Worm (Caenorhabditis elegans) whole organism, mixed stage, embryonic: Measurements from ENCODE around the gene pro-2.
"Not testable (repeated sequence)": the region's sequence is repeated elsewhere in the genome, so short reads cannot be mapped to it uniquely, and the experiment has no call there.

Experiments
- M03D4.4 ChIP-seq: sonication (generic microtip); optimal IDR thresholded peaks from 2 replicates; lab custom pipeline; 2017; ENCODE audit warnings: mild to moderate bottlenecking, missing genetic modification characterization, missing compliant biosample characterization
- ces-1 ChIP-seq: fragments of 150-350 bp; optimal IDR thresholded peaks from 2 replicates; lab custom pipeline; 2014; ENCODE audit warnings: missing biosample characterization, missing genetic modification reagents, missing genetic modification characterization

ce11 chrII:10336151-10336550 is 8.8 kb downstream of the pro-2 start:
- TF ChIP-seq M03D4.4 (tag; lab: Kevin White, UChicago); ces-1 (GFP tag; lab: Kevin White, UChicago): not testable (repeated sequence)
